Fruit fly (Drosophila melanogaster) S2 (cell line): ENCODE data around the gene CG12056.

Source experiments
- CG8478 ChIP-seq: fragments of >200 bp; optimal IDR thresholded peaks from 2 replicates; lab custom pipeline; 2018
- CTCF ChIP-seq, 2 experiments: fragments of >200 bp; optimal IDR thresholded peaks; 2 replicates each; lab custom pipeline; 2018

Gene CG12056

dm6 chrX:9187429-9187828 is 5.0 kb upstream of the CG12056 start:
- TF ChIP-seq CTCF (optimal IDR thresholded peaks at IDR 0.05; lab: Kevin White, UChicago) (no peak), CG8478 (no peak)

DNA sequence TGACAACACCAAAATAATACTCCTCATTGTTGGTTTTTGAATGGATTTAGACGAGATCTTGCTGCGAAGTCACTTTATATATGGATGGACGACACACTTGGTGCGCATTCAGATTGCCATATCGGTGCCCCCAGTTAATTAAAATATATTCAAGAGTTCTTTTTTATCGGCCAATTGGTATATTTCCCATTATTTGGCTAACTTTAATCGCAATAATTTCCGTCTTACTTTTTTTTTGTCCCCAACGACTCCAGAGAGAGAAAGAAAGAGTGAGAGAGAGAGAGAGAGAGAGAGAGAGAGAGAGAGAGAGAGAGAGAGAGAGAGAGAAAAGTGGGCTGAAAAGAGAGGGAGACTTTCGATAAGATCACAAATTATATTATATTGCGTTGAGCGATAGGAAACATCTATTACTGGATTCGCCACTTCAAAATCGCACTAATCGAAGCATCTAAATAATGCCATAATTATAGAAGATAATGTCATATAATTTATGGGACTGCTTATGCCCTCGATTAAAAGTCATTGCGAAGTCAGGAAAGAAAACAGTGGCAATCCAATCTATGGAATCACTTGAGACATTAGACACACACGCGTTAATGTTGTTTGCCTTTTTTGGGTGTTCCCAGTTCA is 1.8 kb upstream of the CG12056 start, which contains the start of gene CG12115:
Gene CG12115 (minus strand): TSS at position 51 of the 630 bp plus-strand sequence.
- TF ChIP-seq CTCF (optimal IDR thresholded peaks at IDR 0.05; lab: Kevin White, UChicago) (no peak), CG8478 (no peak)

DNA sequence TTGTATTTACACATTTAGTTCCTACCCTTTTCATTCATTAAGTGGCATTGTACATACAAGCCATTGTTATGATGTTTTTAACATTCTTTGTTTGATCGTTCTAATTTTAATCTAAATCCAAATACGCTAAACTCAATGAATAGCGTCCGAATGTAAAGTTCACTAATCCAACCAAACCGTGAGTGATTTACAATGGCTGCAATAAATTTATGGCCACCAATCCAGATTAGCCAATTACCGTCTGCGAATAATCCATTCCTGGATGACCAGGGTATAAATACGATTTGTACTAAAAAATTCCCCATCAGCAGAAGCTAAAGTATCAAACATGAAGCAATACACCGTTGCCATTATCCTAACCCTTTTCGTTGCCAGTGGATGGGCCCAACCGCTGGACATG is 1.1 kb upstream of the CG12056 start, which contains the start of gene CG12057:
Gene CG12057 (plus strand): TSS at position 301 of the 400 bp plus-strand sequence.
- no peak for TF ChIP-seq CTCF (optimal IDR thresholded peaks at IDR 0.05; lab: Kevin White, UChicago)
- TF ChIP-seq CG8478: no peak

DNA sequence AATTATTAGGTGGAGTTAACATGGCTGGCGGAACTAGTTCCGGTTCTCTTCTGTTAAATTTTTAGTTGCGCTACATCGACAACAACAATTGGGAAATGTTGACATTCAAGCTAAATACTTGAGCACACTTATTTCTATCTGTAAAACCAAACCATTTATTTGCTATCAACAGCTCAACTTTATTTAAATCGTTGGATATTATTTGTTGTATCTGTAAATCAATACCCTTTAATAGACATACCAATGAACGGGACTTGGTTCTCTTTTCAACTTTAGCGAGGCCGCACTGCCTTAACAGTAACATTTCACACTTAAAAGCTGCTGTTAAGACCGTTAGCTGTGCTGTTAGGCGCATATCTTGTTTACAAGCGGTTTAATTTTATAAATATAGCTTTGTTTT is 1.1 kb downstream of the CG12056 start, which contains the start of gene CG12106:
Gene CG12106 (plus strand): TSS at position 295 of the 400 bp plus-strand sequence.
- TF ChIP-seq CTCF (optimal IDR thresholded peaks at IDR 0.05; lab: Kevin White, UChicago) (no peak), CG8478 (no peak)

DNA sequence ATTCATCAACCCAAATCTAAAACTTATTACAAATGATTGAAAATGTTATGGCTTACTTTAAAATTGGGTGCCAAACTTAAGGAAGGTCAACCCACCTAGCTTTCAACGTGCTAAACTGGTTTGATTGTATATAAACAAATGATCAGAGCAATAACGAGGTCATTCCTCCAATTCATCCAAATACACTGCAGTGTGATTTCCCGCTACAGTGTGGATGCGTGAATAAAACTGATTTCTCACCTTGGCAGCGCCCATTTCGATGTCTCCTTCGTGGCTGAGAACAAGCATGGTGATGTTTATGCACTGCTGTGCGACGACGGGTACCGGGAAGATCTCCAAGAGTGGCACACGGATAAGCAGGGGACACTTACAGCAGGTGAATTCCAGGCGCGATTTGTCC is 2.8 kb downstream of the CG12056 start:
- TF ChIP-seq CG8478 (no peak), CTCF (optimal IDR thresholded peaks at IDR 0.05; lab: Kevin White, UChicago) (no peak)

dm6 chrX:9196362-9196761 is 3.9 kb downstream of the CG12056 start, which contains the start of gene CG12118:
TSS of gene CG12118 (minus strand) at chrX:9196414.
- no peak for TF ChIP-seq CTCF (optimal IDR thresholded peaks at IDR 0.05; lab: Kevin White, UChicago)
- no peak for TF ChIP-seq CG8478

dm6 chrX:9200234-9200633 is 7.8 kb downstream of the CG12056 start:
- TF ChIP-seq CTCF (optimal IDR thresholded peaks at IDR 0.05; lab: Kevin White, UChicago) (no peak), CG8478 (no peak)

- TF ChIP-seq CTCF (optimal IDR thresholded peaks at IDR 0.05; lab: Kevin White, UChicago) (no peak), CG8478 (no peak)
Observed at dm6 chrX:9201080-9201479, 8.6 kb downstream of the CG12056 start.

dm6 chrX:9201866-9202681 is 9.6 kb downstream of the CG12056 start:
- TF ChIP-seq CTCF (optimal IDR thresholded peaks at IDR 0.05; lab: Kevin White, UChicago) (no peak), CG8478 (no peak)

dm6 chrX:9210787-9211186 is 18.3 kb downstream of the CG12056 start, which contains the start of gene SmydA-9:
TSS of gene SmydA-9 (minus strand) at chrX:9210887.
- no peak for TF ChIP-seq CG8478
- no peak for TF ChIP-seq CTCF (optimal IDR thresholded peaks at IDR 0.05; lab: Kevin White, UChicago)

DNA sequence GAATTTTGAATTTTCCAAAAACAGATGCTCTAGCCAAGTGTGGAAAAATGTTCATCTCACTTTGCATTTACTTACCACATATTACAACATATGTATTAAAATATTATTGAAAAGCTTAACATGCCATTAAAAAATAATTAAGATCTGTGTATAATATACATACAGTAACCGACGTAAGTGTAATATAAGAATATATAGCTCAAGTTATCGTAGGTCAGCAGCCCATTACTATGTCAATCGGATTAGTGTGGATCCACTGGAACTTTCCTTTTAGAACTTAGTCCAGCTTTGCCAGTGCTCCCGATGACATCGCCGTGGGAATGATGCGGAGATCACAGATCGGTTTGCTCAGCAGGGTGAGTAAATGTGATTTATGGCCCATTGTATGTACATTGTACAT is 22.1 kb downstream of the CG12056 start, which contains the start of gene Obp8a:
Gene Obp8a (plus strand): TSS at position 301 of the 400 bp plus-strand sequence.
- no peak for TF ChIP-seq CG8478
- TF ChIP-seq CTCF (optimal IDR thresholded peaks at IDR 0.05; lab: Kevin White, UChicago): no peak

DNA sequence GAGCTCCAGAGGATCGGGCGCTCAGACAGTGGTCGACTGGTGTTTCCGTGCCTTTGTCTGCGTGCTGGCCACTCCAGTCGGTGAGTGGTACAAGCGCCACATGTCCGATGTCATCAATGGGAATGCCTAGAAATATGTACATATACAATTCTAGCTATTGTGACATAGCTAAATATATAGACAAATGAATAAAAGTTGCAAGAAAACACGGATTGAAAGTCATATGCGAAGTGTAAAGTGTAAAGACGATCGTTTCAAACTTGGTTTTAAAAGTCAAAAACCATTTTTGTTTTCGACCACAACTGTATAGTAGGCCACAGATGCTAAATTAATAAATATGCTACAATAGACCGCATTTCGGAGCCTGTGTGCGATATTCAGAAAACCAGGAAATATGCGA is 23.0 kb downstream of the CG12056 start, which contains the start of gene CG15368:
Gene CG15368 (plus strand): TSS at position 301 of the 400 bp plus-strand sequence.
- no peak for TF ChIP-seq CG8478
- no peak for TF ChIP-seq CTCF (optimal IDR thresholded peaks at IDR 0.05; lab: Kevin White, UChicago)

dm6 chrX:9216572-9216971 is 24.1 kb downstream of the CG12056 start, which contains the start of gene CG15369:
TSS of gene CG15369 (plus strand) at chrX:9216872.
- TF ChIP-seq CTCF (optimal IDR thresholded peaks at IDR 0.05; lab: Kevin White, UChicago) (no peak), CG8478 (no peak)

DNA sequence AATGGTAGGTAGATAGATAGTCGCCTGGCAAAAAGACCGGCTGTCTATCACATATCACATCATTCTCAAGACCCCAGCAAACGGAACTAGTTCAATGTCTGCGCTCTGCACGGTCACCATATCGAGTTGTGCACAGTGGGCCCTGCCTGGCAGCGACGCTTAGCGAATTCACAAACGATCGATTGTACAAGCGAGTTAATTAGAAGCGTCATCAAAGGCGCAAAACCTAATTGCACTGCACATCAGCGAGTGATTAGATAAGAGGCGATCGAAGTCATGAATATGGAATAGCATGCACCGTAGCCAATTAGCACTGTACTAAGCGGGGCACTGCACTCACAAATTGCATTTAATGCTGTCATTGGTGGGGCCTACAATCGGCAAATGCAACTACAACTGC is 28.0 kb downstream of the CG12056 start:
- TF ChIP-seq CG8478: no peak
- no peak for TF ChIP-seq CTCF (optimal IDR thresholded peaks at IDR 0.05; lab: Kevin White, UChicago)

dm6 chrX:9223182-9223581 is 30.7 kb downstream of the CG12056 start, which contains the start of gene t:
TSS of gene t (minus strand) at chrX:9223257.
- TF ChIP-seq CTCF (optimal IDR thresholded peaks at IDR 0.05; lab: Kevin White, UChicago) (no peak), CG8478 (no peak)

DNA sequence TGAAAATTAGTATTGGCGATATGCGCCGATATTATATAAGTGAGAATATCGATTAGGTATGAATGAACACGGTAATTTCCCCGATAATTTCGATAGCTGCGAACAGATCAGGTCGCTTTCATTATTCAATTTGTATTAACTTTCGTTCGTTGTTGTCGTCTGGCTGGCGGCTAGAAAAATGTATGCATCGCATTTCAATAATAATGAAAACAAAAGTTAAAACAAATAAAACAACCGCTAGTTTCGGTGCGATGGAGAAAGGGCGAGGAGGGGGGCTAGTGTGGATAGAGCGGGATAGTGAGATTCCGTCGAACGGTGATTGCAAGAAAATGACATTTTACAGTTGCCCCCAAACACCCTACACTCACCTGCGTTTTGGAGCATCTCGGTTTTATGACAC is 32.0 kb downstream of the CG12056 start:
- TF ChIP-seq CTCF (optimal IDR thresholded peaks at IDR 0.05; lab: Kevin White, UChicago) (no peak), CG8478 (no peak)
